Fruit fly (Drosophila melanogaster) whole organism, prepupa: ENCODE data around the gene CG1113.

Experiments
- CG11902 ChIP-seq: fragments of 200-800 bp; sonication (Bioruptor generic); optimal IDR thresholded peaks from 3 replicates; lab custom pipeline; 2016; ENCODE audit warnings: missing biosample characterization, missing genetic modification characterization
- CG15336 ChIP-seq: fragments of 200-800 bp; sonication (Bioruptor generic); IDR thresholded peaks from 2 replicates; pipeline ENCODE4 v1.3.6; 2022; ENCODE audit warnings: missing biosample characterization, missing genetic modification characterization
- CG16779 ChIP-seq: fragments of 200-800 bp; sonication (Bioruptor generic); optimal IDR thresholded peaks from 3 replicates; lab custom pipeline; 2017; ENCODE audit warnings: missing biosample characterization, mild to moderate bottlenecking, missing genetic modification characterization
- CG6854 ChIP-seq: fragments of 200-800 bp; sonication (Bioruptor generic); optimal IDR thresholded peaks from 2 replicates; lab custom pipeline; 2017; ENCODE audit warnings: missing biosample characterization, mild to moderate bottlenecking, missing genetic modification characterization
- Ets21C ChIP-seq: fragments of 200-800 bp; sonication (Bioruptor generic); optimal IDR thresholded peaks from 3 replicates; lab custom pipeline; 2016; ENCODE audit warnings: missing biosample characterization, missing genetic modification characterization
- Lpt ChIP-seq: fragments of 200-800 bp; sonication (Bioruptor generic); optimal IDR thresholded peaks from 3 replicates; lab custom pipeline; 2016; ENCODE audit warnings: missing biosample characterization, missing genetic modification characterization
- OdsH ChIP-seq: fragments of 200-800 bp; sonication (Bioruptor generic); optimal IDR thresholded peaks from 3 replicates; lab custom pipeline; 2016; ENCODE audit warnings: missing biosample characterization, missing genetic modification characterization
- Sox102F ChIP-seq: fragments of 200-800 bp; sonication (Bioruptor generic); optimal IDR thresholded peaks from 2 replicates; lab custom pipeline; 2016; ENCODE audit warnings: missing biosample characterization, mild to moderate bottlenecking, missing genetic modification characterization
- pdm3 ChIP-seq: fragments of 200-800 bp; sonication (Bioruptor generic); optimal IDR thresholded peaks from 3 replicates; lab custom pipeline; 2016; ENCODE audit warnings: missing biosample characterization, missing genetic modification characterization
- spab ChIP-seq: fragments of 200-800 bp; sonication (Bioruptor generic); optimal IDR thresholded peaks from 2 replicates; lab custom pipeline; 2017; ENCODE audit warnings: missing biosample characterization, mild to moderate bottlenecking, missing genetic modification characterization, missing genetic modification reagents
- svp ChIP-seq: fragments of 200-800 bp; sonication (Bioruptor generic); peaks from one replicate; lab custom pipeline; 2016; ENCODE audit warnings: missing biosample characterization, missing genetic modification characterization

- TF ChIP-seq Ets21C = peak; percentile 62
- peak; percentile 64 for TF ChIP-seq pdm3 (GFP tag; lab: Kevin White, UChicago)
- TF ChIP-seq OdsH (GFP tag; lab: Kevin White, UChicago) = peak; percentile 77
- TF ChIP-seq CG6854 (GFP tag; lab: Kevin White, UChicago) = no peak
- TF ChIP-seq svp = peak; percentile 80
- TF ChIP-seq CG11902 (GFP tag; lab: Kevin White, UChicago) = peak; percentile 60
- TF ChIP-seq Lpt (GFP tag; lab: Kevin White, UChicago) = peak; percentile 57
- peak; percentile 44 for TF ChIP-seq Sox102F
- TF ChIP-seq spab = peak; percentile 11
- TF ChIP-seq CG16779 = no peak
- TF ChIP-seq CG15336 (GFP tag; lab: Robert Waterston, UW) = 0 out of 2 replicates have a peak, but pooled peaks have one; percentile 21
Measured at dm6 chr3R:5256462-5257146, 3.7 kb downstream of the CG1113 start, which contains the start of the genes Enoph and Hph.
